Fruit fly (Drosophila melanogaster): ENCODE data around the gene Qsox3.

DNA sequence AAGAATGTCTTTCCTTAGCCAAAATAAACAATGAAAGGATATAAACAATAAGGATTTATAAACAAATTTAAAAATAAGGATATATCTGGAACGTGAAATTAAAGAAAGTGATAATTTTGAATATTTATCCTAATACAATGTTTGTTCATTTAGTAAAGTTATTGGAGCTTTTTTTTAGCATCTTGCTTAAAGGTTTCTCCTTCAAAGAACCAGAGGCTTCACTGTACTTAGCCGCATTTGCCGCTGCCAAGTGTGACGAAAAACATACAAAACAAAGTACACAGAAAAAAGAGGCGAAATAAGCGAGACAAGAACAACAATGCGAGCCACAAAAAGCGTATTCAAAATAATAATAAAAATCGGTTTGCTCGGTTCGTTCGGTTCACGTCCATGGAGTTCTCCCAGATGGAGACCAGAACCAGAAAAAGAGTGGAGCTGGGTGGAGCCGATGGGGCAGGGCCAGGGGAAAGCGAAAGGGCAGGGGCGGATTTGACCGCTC is 29.9 kb downstream of the Qsox3 start:
- TF ChIP-seq Ets21C (GFP tag; optimal IDR thresholded peaks at IDR 0.05) = peak; percentile 87
- TF ChIP-seq CG6792 (GFP tag; optimal IDR thresholded peaks at IDR 0.05) = peak; percentile 93
- peak; percentile 93 for TF ChIP-seq CG31627 (GFP tag; optimal IDR thresholded peaks at IDR 0.05)
- peak; percentile 87 for TF ChIP-seq CG32006 (GFP tag; optimal IDR thresholded peaks at IDR 0.05)

All from whole organism, prepupa.